Fruit fly (Drosophila melanogaster) whole organism, embryonic: Measurements from ENCODE around the gene Apt1.

Source experiments
- BEAF-32 ChIP-seq: fragments of 200-800 bp; sonication (Bioruptor generic); optimal IDR thresholded peaks from 3 replicates; lab custom pipeline; 2017; ENCODE audit warnings: missing biosample characterization, missing genetic modification characterization, mild to moderate bottlenecking, moderate library complexity, missing genetic modification reagents
- CG10209 ChIP-seq: fragments of 200-800 bp; sonication (Bioruptor generic); optimal IDR thresholded peaks from 3 replicates; lab custom pipeline; 2017; ENCODE audit warnings: missing biosample characterization, mild to moderate bottlenecking, missing genetic modification characterization, missing genetic modification reagents
- CG10267 ChIP-seq: fragments of 200-800 bp; sonication (Bioruptor generic); optimal IDR thresholded peaks from 2 replicates; lab custom pipeline; 2018; ENCODE audit warnings: missing biosample characterization, mild to moderate bottlenecking, missing genetic modification characterization, moderate library complexity
- CG10543 ChIP-seq: fragments of 200-800 bp; sonication (Bioruptor generic); optimal IDR thresholded peaks from 3 replicates; lab custom pipeline; 2017; ENCODE audit warnings: missing biosample characterization, mild to moderate bottlenecking, missing genetic modification characterization, moderate library complexity
- CG10979 ChIP-seq: fragments of 200-800 bp; sonication (Bioruptor generic); optimal IDR thresholded peaks from 2 replicates; lab custom pipeline; 2018; ENCODE audit warnings: missing biosample characterization, mild to moderate bottlenecking, missing genetic modification characterization, moderate library complexity
- CG11247 ChIP-seq: fragments of 200-800 bp; sonication (Bioruptor generic); IDR thresholded peaks from 2 replicates; pipeline ENCODE4 v1.3.6; 2022; ENCODE audit warnings: missing biosample characterization, missing genetic modification characterization
- CG11696 ChIP-seq: fragments of 200-800 bp; sonication (Bioruptor generic); IDR thresholded peaks from 2 replicates; pipeline ENCODE4 v1.3.6; 2022; ENCODE audit warnings: missing biosample characterization, missing genetic modification characterization
- CG12942 ChIP-seq: fragments of 200-800 bp; sonication (Bioruptor generic); optimal IDR thresholded peaks from 3 replicates; lab custom pipeline; 2016; ENCODE audit warnings: missing biosample characterization, missing genetic modification characterization
- CG1603 ChIP-seq: fragments of 200-800 bp; sonication (Bioruptor generic); optimal IDR thresholded peaks from 2 replicates; lab custom pipeline; 2019; ENCODE audit warnings: missing biosample characterization, mild to moderate bottlenecking, missing genetic modification characterization, moderate library complexity
- CG17385 ChIP-seq: fragments of 200-800 bp; sonication (Bioruptor generic); optimal IDR thresholded peaks from 3 replicates; lab custom pipeline; 2018; ENCODE audit warnings: missing biosample characterization, mild to moderate bottlenecking, missing genetic modification characterization
- CG17612 ChIP-seq: fragments of 200-800 bp; sonication (Bioruptor generic); IDR thresholded peaks from 2 replicates; pipeline ENCODE4 v1.3.6; 2022; ENCODE audit warnings: missing biosample characterization, missing genetic modification characterization
- CG18476 ChIP-seq: fragments of 200-800 bp; sonication (Bioruptor generic); optimal IDR thresholded peaks from 2 replicates; lab custom pipeline; 2016; ENCODE audit warnings: missing biosample characterization, mild to moderate bottlenecking, missing genetic modification characterization
- CG30403 ChIP-seq: fragments of 200-800 bp; sonication (Bioruptor generic); optimal IDR thresholded peaks from 3 replicates; lab custom pipeline; 2016; ENCODE audit warnings: missing biosample characterization, missing genetic modification characterization
- CG3163 ChIP-seq: fragments of 200-800 bp; sonication (Bioruptor generic); optimal IDR thresholded peaks from 3 replicates; lab custom pipeline; 2016; ENCODE audit warnings: missing biosample characterization, missing genetic modification characterization
- CG32767 ChIP-seq: fragments of 200-800 bp; sonication (Bioruptor generic); IDR thresholded peaks from 2 replicates; pipeline ENCODE4 v1.3.6; 2022; ENCODE audit warnings: missing biosample characterization, missing genetic modification characterization
- CG4328 ChIP-seq: fragments of 200-800 bp; sonication (Bioruptor generic); optimal IDR thresholded peaks from 3 replicates; lab custom pipeline; 2017; ENCODE audit warnings: missing biosample characterization, missing genetic modification reagents, missing genetic modification characterization
- CG6689 ChIP-seq: fragments of 200-800 bp; sonication (Bioruptor generic); IDR thresholded peaks from 2 replicates; pipeline ENCODE4 v1.3.6; 2022; ENCODE audit warnings: missing biosample characterization, missing genetic modification characterization
- CG6854 ChIP-seq: fragments of 200-800 bp; sonication (Bioruptor generic); optimal IDR thresholded peaks from 3 replicates; lab custom pipeline; 2017; ENCODE audit warnings: missing biosample characterization, mild to moderate bottlenecking, missing genetic modification characterization
- CG8290 ChIP-seq, 3 experiments: fragments of 200-800 bp; sonication (Bioruptor generic); optimal IDR thresholded peaks; 2 replicates each; lab custom pipeline; 2016 to 2019; ENCODE audit warnings: missing biosample characterization in 3 of 3, missing genetic modification characterization in 3 of 3, mild to moderate bottlenecking in 2 of 3, moderate library complexity in 1 of 3
- D ChIP-seq, 2 experiments: fragments of 200-800 bp in 1 of 2; fragments of >200 bp in 1 of 2; sonication (Bioruptor generic) in 1 of 2; optimal IDR thresholded peaks; 2 replicates in 1 of 2; 3 replicates in 1 of 2; lab custom pipeline; 2017; ENCODE audit warnings: mild to moderate bottlenecking in 1 of 2, missing biosample characterization in 1 of 2, missing genetic modification characterization in 1 of 2, missing genetic modification reagents in 1 of 2
- Eip74EF ChIP-seq, 2 experiments: fragments of 200-800 bp in 1 of 2; fragments of >200 bp in 1 of 2; sonication (Bioruptor generic) in 1 of 2; optimal IDR thresholded peaks; 2 replicates each; lab custom pipeline; 2017 to 2019; ENCODE audit warnings: missing biosample characterization in 2 of 2, missing genetic modification characterization in 2 of 2, mild to moderate bottlenecking in 1 of 2, moderate library complexity in 1 of 2
- Gsc ChIP-seq: fragments of 200-800 bp; sonication (Bioruptor generic); IDR thresholded peaks from 2 replicates; pipeline ENCODE4 v1.3.6; 2022; ENCODE audit warnings: missing biosample characterization, missing genetic modification characterization
- HLHmδ ChIP-seq: fragments of 200-800 bp; sonication (Bioruptor generic); optimal IDR thresholded peaks from 2 replicates; lab custom pipeline; 2018; ENCODE audit warnings: missing biosample characterization, mild to moderate bottlenecking, missing genetic modification characterization, moderate library complexity
- NK7.1 ChIP-seq: fragments of 200-800 bp; sonication (Bioruptor generic); optimal IDR thresholded peaks from 3 replicates; lab custom pipeline; 2016; ENCODE audit warnings: missing biosample characterization, missing genetic modification characterization
- Optix ChIP-seq: fragments of 200-800 bp; sonication (Bioruptor generic); IDR thresholded peaks from 3 replicates; pipeline ENCODE4 v1.3.6; 2022; ENCODE audit warnings: missing biosample characterization, missing genetic modification characterization
- Sry-δ ChIP-seq: fragments of 200-800 bp; sonication (Bioruptor generic); optimal IDR thresholded peaks from 2 replicates; lab custom pipeline; 2016; ENCODE audit warnings: missing biosample characterization, missing genetic modification characterization
- Stat92E ChIP-seq, 3 experiments: fragments of >200 bp in 2 of 3; fragments of 200-800 bp in 1 of 3; sonication (Bioruptor generic) in 1 of 3; optimal IDR thresholded peaks; 2 replicates each; lab custom pipeline; 2017 to 2019; ENCODE audit warnings: missing biosample characterization in 3 of 3, missing genetic modification characterization in 3 of 3, mild to moderate bottlenecking in 1 of 3, moderate library complexity in 1 of 3
- ab ChIP-seq: fragments of 200-800 bp; sonication (Bioruptor generic); optimal IDR thresholded peaks from 2 replicates; lab custom pipeline; 2016; ENCODE audit warnings: missing biosample characterization, missing genetic modification characterization
- ara ChIP-seq: fragments of 200-800 bp; sonication (Bioruptor generic); IDR thresholded peaks from 2 replicates; pipeline ENCODE4 v1.3.6; 2022; ENCODE audit warnings: missing biosample characterization, missing genetic modification characterization
- bcd ChIP-seq: fragments of 200-800 bp; sonication (Bioruptor generic); optimal IDR thresholded peaks from 2 replicates; lab custom pipeline; 2017; ENCODE audit warnings: missing biosample characterization, mild to moderate bottlenecking, missing genetic modification characterization
- cas ChIP-seq: fragments of 200-800 bp; sonication (Bioruptor generic); IDR thresholded peaks from 2 replicates; pipeline ENCODE4 v1.3.6; 2022; ENCODE audit warnings: missing biosample characterization, missing genetic modification characterization
- chinmo ChIP-seq: fragments of 200-800 bp; sonication (Bioruptor generic); IDR thresholded peaks from 4 replicates; pipeline ENCODE4 v1.3.6; 2022; ENCODE audit warnings: missing biosample characterization, missing genetic modification characterization; ENCODE audit not compliant: partially characterized antibody
- dmrt11E ChIP-seq: fragments of 200-800 bp; sonication (Bioruptor generic); optimal IDR thresholded peaks from 3 replicates; lab custom pipeline; 2018; ENCODE audit warnings: missing biosample characterization, mild to moderate bottlenecking, missing genetic modification characterization, moderate library complexity
- fru ChIP-seq: fragments of >200 bp; optimal IDR thresholded peaks from 2 replicates; lab custom pipeline; 2017
- fu2 ChIP-seq: fragments of 200-800 bp; sonication (Bioruptor generic); optimal IDR thresholded peaks from 2 replicates; lab custom pipeline; 2016; ENCODE audit warnings: missing biosample characterization, missing genetic modification characterization
- gce ChIP-seq: fragments of 200-800 bp; sonication (Bioruptor generic); IDR thresholded peaks from 3 replicates; pipeline ENCODE4 v1.3.6; 2022; ENCODE audit warnings: missing biosample characterization, missing genetic modification characterization
- grau ChIP-seq: fragments of 200-800 bp; optimal IDR thresholded peaks from 3 replicates; lab custom pipeline; 2019; ENCODE audit warnings: missing biosample characterization, mild to moderate bottlenecking, missing genetic modification characterization, moderate library complexity
- grn ChIP-seq: fragments of 200-800 bp; sonication (Bioruptor generic); optimal IDR thresholded peaks from 3 replicates; lab custom pipeline; 2017; ENCODE audit warnings: missing biosample characterization, missing genetic modification characterization
- insv ChIP-seq, 2 experiments: fragments of 200-800 bp; sonication (Bioruptor generic); optimal IDR thresholded peaks; 3 replicates each; lab custom pipeline; 2016 to 2018; ENCODE audit warnings: missing biosample characterization in 2 of 2, missing genetic modification characterization in 2 of 2
- lab ChIP-seq: fragments of 200-800 bp; sonication (Bioruptor generic); optimal IDR thresholded peaks from 3 replicates; lab custom pipeline; 2017; ENCODE audit warnings: missing biosample characterization, missing genetic modification characterization, mild to moderate bottlenecking, moderate library complexity, missing genetic modification reagents
- nerfin-1 ChIP-seq: fragments of 200-800 bp; sonication (Bioruptor generic); optimal IDR thresholded peaks from 3 replicates; lab custom pipeline; 2019; ENCODE audit warnings: missing biosample characterization, mild to moderate bottlenecking, missing genetic modification characterization, moderate library complexity
- pfk ChIP-seq: fragments of 200-800 bp; sonication (Bioruptor generic); optimal IDR thresholded peaks from 2 replicates; lab custom pipeline; 2018; ENCODE audit warnings: missing biosample characterization, mild to moderate bottlenecking, missing genetic modification characterization, moderate library complexity
- pros ChIP-seq: fragments of 200-800 bp; sonication (Bioruptor generic); optimal IDR thresholded peaks from 3 replicates; lab custom pipeline; 2019; ENCODE audit warnings: missing biosample characterization, mild to moderate bottlenecking, missing genetic modification characterization, moderate library complexity
- run ChIP-seq: fragments of 200-800 bp; sonication (Bioruptor generic); optimal IDR thresholded peaks from 3 replicates; lab custom pipeline; 2018; ENCODE audit warnings: missing biosample characterization, mild to moderate bottlenecking, missing genetic modification characterization
- sr ChIP-seq: fragments of 200-800 bp; sonication (Bioruptor generic); IDR thresholded peaks from 3 replicates; pipeline ENCODE4 v1.3.6; 2022; ENCODE audit warnings: missing biosample characterization, missing genetic modification characterization
- trem ChIP-seq: fragments of 200-800 bp; optimal IDR thresholded peaks from 3 replicates; lab custom pipeline; 2019; ENCODE audit warnings: missing biosample characterization, mild to moderate bottlenecking, missing genetic modification characterization, moderate library complexity
- unc-4 ChIP-seq: fragments of 200-800 bp; sonication (Bioruptor generic); IDR thresholded peaks from 2 replicates; pipeline ENCODE4 v1.3.6; 2022; ENCODE audit warnings: missing biosample characterization, missing genetic modification characterization; ENCODE audit not compliant: partially characterized antibody
- vfl ChIP-seq: fragments of 200-800 bp; sonication (Bioruptor generic); optimal IDR thresholded peaks from 2 replicates; lab custom pipeline; 2016; ENCODE audit warnings: missing biosample characterization, missing genetic modification characterization
- zen2 ChIP-seq: fragments of 200-800 bp; sonication (Bioruptor generic); IDR thresholded peaks from 3 replicates; pipeline ENCODE4 v1.3.6; 2022; ENCODE audit warnings: missing biosample characterization, missing genetic modification characterization; ENCODE audit not compliant: partially characterized antibody

Gene Apt1

dm6 chr3L:11680298-11680697, 52.5 kb downstream of the Apt1 start, which contains the start of gene CG32085 (continued):
- no peak for TF ChIP-seq zen2 (GFP tag; lab: Robert Waterston, UW)
- peak; percentile 18 for TF ChIP-seq HLHmδ
- TF ChIP-seq CG17385 (GFP tag; lab: Kevin White, UChicago), result peak; percentile 27
- TF ChIP-seq CG17612 (GFP tag; lab: Robert Waterston, UW), result 0 out of 2 replicates have a peak, but pooled peaks have one; percentile 43
- peak; percentile 25 for TF ChIP-seq nerfin-1 (tag; lab: Kevin White, UChicago)
- no peak for TF ChIP-seq D (optimal IDR thresholded peaks at IDR 0.05; lab: Kevin White, UChicago)
- no peak for TF ChIP-seq D (GFP tag; optimal IDR thresholded peaks at IDR 0.05; lab: Kevin White, UChicago)
- peak; percentile 54 for TF ChIP-seq fu2 (GFP tag; lab: Kevin White, UChicago)
- TF ChIP-seq grn (GFP tag; lab: Kevin White, UChicago), result no peak
- TF ChIP-seq ara (GFP tag; lab: Robert Waterston, UW), result 0 out of 2 replicates have a peak, but pooled peaks have one; percentile 30
- TF ChIP-seq Gsc (GFP tag; lab: Robert Waterston, UW), result no peak
- TF ChIP-seq cas, result peak; percentile 70; the same call in 1 of the 2 replicates
- TF ChIP-seq CG8290 (GFP tag; optimal IDR thresholded peaks at IDR 0.05; lab: Kevin White, UChicago), result no peak
- peak in 1 of 2 experiments; percentile 92 for TF ChIP-seq CG8290 (tag; optimal IDR thresholded peaks at IDR 0.05; lab: Kevin White, UChicago)
- no peak for TF ChIP-seq CG18476 (GFP tag; lab: Kevin White, UChicago)
- no peak for TF ChIP-seq trem (tag; lab: Kevin White, UChicago)
- TF ChIP-seq CG12942 (GFP tag; lab: Kevin White, UChicago), result peak; percentile 15
- TF ChIP-seq bcd (GFP tag; lab: Kevin White, UChicago), result peak; percentile 61
- TF ChIP-seq gce (GFP tag; lab: Robert Waterston, UW), result no peak
- TF ChIP-seq dmrt11E (tag; lab: Kevin White, UChicago), result no peak
- TF ChIP-seq pros (GFP tag; lab: Kevin White, UChicago), result no peak
- TF ChIP-seq lab (GFP tag; lab: Kevin White, UChicago), result peak; percentile 90
- TF ChIP-seq Optix (GFP tag; lab: Robert Waterston, UW), result no peak
- peak; percentile 24 for TF ChIP-seq vfl (GFP tag; lab: Kevin White, UChicago)
- TF ChIP-seq unc-4 (GFP tag; lab: Robert Waterston, UW), result no peak
- peak; percentile 77 for TF ChIP-seq CG11247 (GFP tag; lab: Robert Waterston, UW)
- 0 out of 2 replicates have a peak, but pooled peaks have one; percentile 20 for TF ChIP-seq CG32767
- TF ChIP-seq pfk, result no peak
- peak; percentile 4 for TF ChIP-seq CG4328 (GFP tag; lab: Kevin White, UChicago)
- peak; percentile 62 for TF ChIP-seq NK7.1 (GFP tag; lab: Kevin White, UChicago)
- peak; percentile 20 for TF ChIP-seq CG10209
- TF ChIP-seq sr, result 0 out of 3 replicates have a peak, but pooled peaks have one; percentile 55
- TF ChIP-seq run (tag; lab: Kevin White, UChicago), result no peak
- TF ChIP-seq fru (lab: Kevin White, UChicago), result no peak
- peak; percentile 17 for TF ChIP-seq CG3163 (GFP tag; lab: Kevin White, UChicago)
- TF ChIP-seq CG30403 (GFP tag; lab: Kevin White, UChicago), result peak; percentile 48
- no peak for TF ChIP-seq CG6854
- TF ChIP-seq BEAF-32 (GFP tag; lab: Kevin White, UChicago), result no peak
- peak; percentile 31 for TF ChIP-seq CG10979 (tag; lab: Kevin White, UChicago)
- 0 out of 2 replicates have a peak, but pooled peaks have one; percentile 30 for TF ChIP-seq CG6689 (GFP tag; lab: Robert Waterston, UW)
- TF ChIP-seq Eip74EF (GFP tag; optimal IDR thresholded peaks at IDR 0.05; lab: Kevin White, UChicago), result no peak
- no peak for TF ChIP-seq CG1603 (tag; lab: Kevin White, UChicago)
- peak; percentile 6 for TF ChIP-seq Sry-δ (GFP tag; lab: Kevin White, UChicago)
- TF ChIP-seq CG10267 (tag; lab: Kevin White, UChicago), result no peak
- TF ChIP-seq insv (GFP tag; optimal IDR thresholded peaks at IDR 0.05; lab: Kevin White, UChicago), result no peak
- TF ChIP-seq CG10543 (GFP tag; lab: Kevin White, UChicago), result peak; percentile 60
- TF ChIP-seq grau (tag; lab: Kevin White, UChicago), result peak; percentile 47
- peak; percentile 71; the same call in 2 of the 4 replicates for TF ChIP-seq chinmo (GFP tag; lab: Robert Waterston, UW)
- TF ChIP-seq CG11696 (GFP tag; lab: Robert Waterston, UW), result no peak
- TF ChIP-seq ab (GFP tag; lab: Kevin White, UChicago), result no peak
- TF ChIP-seq Stat92E (GFP tag; optimal IDR thresholded peaks at IDR 0.05; lab: Kevin White, UChicago), result no peak
